Fruit fly (Drosophila melanogaster): ENCODE data around the gene CCT4.

Gene CCT4

dm6 chr2L:12720430-12721396 lies 28.0 kb upstream of the CCT4 start (continued):
- TF ChIP-seq CG14441 (GFP tag; IDR thresholded peaks at IDR 0.05) = peak; percentile 55
- TF ChIP-seq lola (GFP tag; optimal IDR thresholded peaks at IDR 0.05) = no peak
- TF ChIP-seq CG4360 (GFP tag; IDR thresholded peaks at IDR 0.05) = no peak
- TF ChIP-seq klu (GFP tag; IDR thresholded peaks at IDR 0.05) = no peak
- peak; percentile 48 for TF ChIP-seq CG15514 (GFP tag; optimal IDR thresholded peaks at IDR 0.05)
- TF ChIP-seq GATAe (GFP tag; conservative IDR thresholded peaks at IDR 0.05) = peak; percentile 86
- no peak for TF ChIP-seq kni (GFP tag; optimal IDR thresholded peaks at IDR 0.05)
- no peak for TF ChIP-seq CG7745 (tag; optimal IDR thresholded peaks at IDR 0.05)
- TF ChIP-seq CG31365 (tag; optimal IDR thresholded peaks at IDR 0.05) = no peak
- no peak for TF ChIP-seq CG13287 (GFP tag; IDR thresholded peaks at IDR 0.05; ENCODE audit: partially characterized antibody)
- no peak for TF ChIP-seq CG9817 (tag; optimal IDR thresholded peaks at IDR 0.05)
- TF ChIP-seq crc (GFP tag; optimal IDR thresholded peaks at IDR 0.05) = peak; percentile 15
- TF ChIP-seq CG11695 (GFP tag; IDR thresholded peaks at IDR 0.05) = peak; percentile 60
- peak; percentile 3 for TF ChIP-seq CG6254 (GFP tag; optimal IDR thresholded peaks at IDR 0.05)
- no peak for TF ChIP-seq CG10431 (GFP tag; optimal IDR thresholded peaks at IDR 0.05)
- TF ChIP-seq CG12659 (GFP tag; optimal IDR thresholded peaks at IDR 0.05) = peak; percentile 28
- no peak for TF ChIP-seq zen (tag; optimal IDR thresholded peaks at IDR 0.05)
- TF ChIP-seq CG10654 (GFP tag; optimal IDR thresholded peaks at IDR 0.05) = no peak
- TF ChIP-seq CG11398 (GFP tag; optimal IDR thresholded peaks at IDR 0.05) = no peak
- no peak for TF ChIP-seq CG17385 (GFP tag; optimal IDR thresholded peaks at IDR 0.05)
- peak; percentile 62 for TF ChIP-seq Fer1 (GFP tag; optimal IDR thresholded peaks at IDR 0.05)
- TF ChIP-seq ab (GFP tag; optimal IDR thresholded peaks at IDR 0.05) = no peak
- TF ChIP-seq CG16815 (GFP tag; optimal IDR thresholded peaks at IDR 0.05) = no peak
- no peak for TF ChIP-seq CG2875 (GFP tag; optimal IDR thresholded peaks at IDR 0.05)
- TF ChIP-seq NK7.1 (GFP tag; optimal IDR thresholded peaks at IDR 0.05) = no peak
- no peak for TF ChIP-seq salm (tag; optimal IDR thresholded peaks at IDR 0.05)
- TF ChIP-seq Fer2 (tag; optimal IDR thresholded peaks at IDR 0.05) = no peak
- no peak for TF ChIP-seq CG1832 (GFP tag; optimal IDR thresholded peaks at IDR 0.05)
- no peak for TF ChIP-seq CG3838 (GFP tag; optimal IDR thresholded peaks at IDR 0.05)
- peak; percentile 39 to 42 for TF ChIP-seq dpn (GFP tag; optimal IDR thresholded peaks at IDR 0.05)
- no peak for TF ChIP-seq slou (GFP tag; optimal IDR thresholded peaks at IDR 0.05)
- TF ChIP-seq unpg (GFP tag; optimal IDR thresholded peaks at IDR 0.05) = peak; percentile 46
- TF ChIP-seq mam (GFP tag; optimal IDR thresholded peaks at IDR 0.05) = peak; percentile 41
- peak; percentile 27 for TF ChIP-seq CG1603 (tag; optimal IDR thresholded peaks at IDR 0.05)
- TF ChIP-seq cwo (GFP tag; optimal IDR thresholded peaks at IDR 0.05) = peak; percentile 67
- TF ChIP-seq CG17802 (tag; optimal IDR thresholded peaks at IDR 0.05) = no peak
- TF ChIP-seq CG11560 (tag; IDR thresholded peaks at IDR 0.05) = no peak
- TF ChIP-seq CG17359 (tag; optimal IDR thresholded peaks at IDR 0.05) = peak; percentile 62
- no peak for TF ChIP-seq fd64A (GFP tag; optimal IDR thresholded peaks at IDR 0.05)
- TF ChIP-seq Mes4 (GFP tag; optimal IDR thresholded peaks at IDR 0.05) = no peak
- TF ChIP-seq CG9797 (GFP tag; optimal IDR thresholded peaks at IDR 0.05) = no peak
- TF ChIP-seq CG4617 (GFP tag; optimal IDR thresholded peaks at IDR 0.05; ENCODE audit: borderline replicate concordance) = no peak
- TF ChIP-seq CG17328 (GFP tag; IDR thresholded peaks at IDR 0.05) = no peak
- TF ChIP-seq Hey (tag; optimal IDR thresholded peaks at IDR 0.05) = peak; percentile 89
- no peak for TF ChIP-seq Atf3 (GFP tag; optimal IDR thresholded peaks at IDR 0.05)
- TF ChIP-seq BEAF-32 (GFP tag; optimal IDR thresholded peaks at IDR 0.05) = no peak
- TF ChIP-seq TFAM (GFP tag; optimal IDR thresholded peaks at IDR 0.05) = no peak
- TF ChIP-seq CG17912 (GFP tag; optimal IDR thresholded peaks at IDR 0.05) = no peak

All from whole organism, embryonic.